Fruit fly (Drosophila melanogaster): ENCODE measurements around the gene Cyp6d4.

Gene Cyp6d4

dm6 chr3R:22686336-22686874 lies 11.7 kb upstream of the Cyp6d4 start, which contains the start of the genes Gclm and CG17625:
TSS of gene Gclm (minus strand) at chr3R:22686510.
TSS of gene CG17625 (plus strand) at chr3R:22686849.
- peak; percentile 83 for TF ChIP-seq CG17801 (GFP tag; optimal IDR thresholded peaks at IDR 0.05; ENCODE audit: partially characterized antibody)

- peak; percentile 92 for TF ChIP-seq CG17801 (GFP tag; optimal IDR thresholded peaks at IDR 0.05; ENCODE audit: partially characterized antibody)
Observed at dm6 chr3R:22690311-22690710, 7.8 kb upstream of the Cyp6d4 start, which contains the start of the genes wfs1 and Nup133. TSS of gene wfs1 (minus strand) at chr3R:22690380. TSS of gene Nup133 (plus strand) at chr3R:22690607.

dm6 chr3R:22694659-22695058 lies 3.5 kb upstream of the Cyp6d4 start, which contains the start of gene cd:
TSS of gene cd (plus strand) at chr3R:22694959.
- TF ChIP-seq CG17801 (GFP tag; optimal IDR thresholded peaks at IDR 0.05; ENCODE audit: partially characterized antibody), result no peak

dm6 chr3R:22701793-22702192 lies 3.7 kb downstream of the Cyp6d4 start, which contains the start of the genes CG6972 and CCAP:
TSS of gene CG6972 (plus strand) at chr3R:22702007.
TSS of gene CCAP (minus strand) at chr3R:22702084.
- no peak for TF ChIP-seq CG17801 (GFP tag; optimal IDR thresholded peaks at IDR 0.05; ENCODE audit: partially characterized antibody)

- no peak for TF ChIP-seq CG17801 (GFP tag; optimal IDR thresholded peaks at IDR 0.05; ENCODE audit: partially characterized antibody)
Observed at dm6 chr3R:22707178-22707577, 9.1 kb downstream of the Cyp6d4 start, which contains the start of gene CG13842. TSS of gene CG13842 (minus strand) at chr3R:22707278.

- TF ChIP-seq CG17801 (GFP tag; optimal IDR thresholded peaks at IDR 0.05; ENCODE audit: partially characterized antibody), result no peak
Observed at dm6 chr3R:22710662-22711061, 12.5 kb downstream of the Cyp6d4 start, which contains the start of gene CG4907. TSS of gene CG4907 (minus strand) at chr3R:22710762.

dm6 chr3R:22717863-22718262 lies 19.7 kb downstream of the Cyp6d4 start:
- no peak for TF ChIP-seq CG17801 (GFP tag; optimal IDR thresholded peaks at IDR 0.05; ENCODE audit: partially characterized antibody)

dm6 chr3R:22718401-22718800 lies 20.3 kb downstream of the Cyp6d4 start:
- TF ChIP-seq CG17801 (GFP tag; optimal IDR thresholded peaks at IDR 0.05; ENCODE audit: partially characterized antibody), result no peak

- no peak for TF ChIP-seq CG17801 (GFP tag; optimal IDR thresholded peaks at IDR 0.05; ENCODE audit: partially characterized antibody)
Observed at dm6 chr3R:22718937-22719606, 21.0 kb downstream of the Cyp6d4 start.

dm6 chr3R:22719607-22719949 lies 21.5 kb downstream of the Cyp6d4 start:
- TF ChIP-seq CG17801 (GFP tag; optimal IDR thresholded peaks at IDR 0.05; ENCODE audit: partially characterized antibody), result no peak

dm6 chr3R:22720808-22721306 lies 22.7 kb downstream of the Cyp6d4 start, which contains the start of gene wge:
TSS of gene wge (minus strand) at chr3R:22721150.
- peak; percentile 57 for TF ChIP-seq CG17801 (GFP tag; optimal IDR thresholded peaks at IDR 0.05; ENCODE audit: partially characterized antibody)

dm6 chr3R:22724149-22724973 lies 26.2 kb downstream of the Cyp6d4 start, which contains the start of gene Irp-1A:
TSS of gene Irp-1A (minus strand) at chr3R:22724587.
- peak; percentile 66 for TF ChIP-seq CG17801 (GFP tag; optimal IDR thresholded peaks at IDR 0.05; ENCODE audit: partially characterized antibody)

- TF ChIP-seq CG17801 (GFP tag; optimal IDR thresholded peaks at IDR 0.05; ENCODE audit: partially characterized antibody), result no peak
Observed at dm6 chr3R:22726031-22726770, 28.1 kb downstream of the Cyp6d4 start, which contains the start of gene RNF220. TSS of gene RNF220 (minus strand) at chr3R:22726414.

- TF ChIP-seq CG17801 (GFP tag; optimal IDR thresholded peaks at IDR 0.05; ENCODE audit: partially characterized antibody), result no peak
Observed at dm6 chr3R:22726771-22727455, 28.8 kb downstream of the Cyp6d4 start, which contains the start of gene CG45049. TSS of gene CG45049 (plus strand) at chr3R:22726967.

Measured in ovary, adult (tissue).